Worm (Caenorhabditis elegans): ENCODE measurements around the gene ceh-31.

The ceh-31 gene

DNA sequence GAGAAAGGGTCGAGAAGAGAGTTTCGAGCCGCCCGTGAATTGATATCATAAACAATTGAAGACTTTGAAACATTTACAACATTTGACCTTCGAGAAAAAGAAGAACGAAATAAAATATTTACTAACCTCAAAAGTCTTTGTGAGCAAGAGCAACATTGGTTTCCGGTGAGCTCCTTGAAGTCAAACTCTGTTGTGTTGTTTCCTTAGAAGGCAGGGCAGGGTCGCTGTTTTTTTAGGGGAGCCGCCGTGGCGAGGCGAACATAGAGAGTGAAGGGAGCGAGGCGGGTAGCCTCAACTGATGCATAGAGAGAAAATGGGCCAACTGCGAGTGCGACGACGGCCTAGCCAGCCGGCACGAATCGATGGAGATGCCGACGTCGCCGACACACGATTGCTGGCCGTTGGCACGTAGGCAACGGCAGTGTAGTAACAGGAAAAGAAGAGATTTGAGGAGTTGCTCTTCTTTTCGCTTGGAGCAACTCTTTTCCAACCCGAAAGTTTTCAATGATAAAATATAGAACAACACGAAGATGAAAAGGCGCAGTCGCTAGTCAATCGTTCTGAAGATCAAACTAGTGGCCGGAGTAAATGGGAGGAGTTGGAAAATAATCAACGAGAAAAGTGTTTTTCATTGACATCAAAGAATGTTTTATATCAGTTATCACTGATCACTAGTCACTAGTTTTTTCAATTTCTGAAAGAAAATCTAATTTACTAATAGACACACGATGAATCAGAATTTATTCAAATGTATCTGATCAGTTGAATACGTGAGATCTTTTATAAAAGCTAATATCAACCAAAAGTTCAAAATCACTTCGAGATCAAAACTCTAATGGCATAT, 46.0 kb upstream of the ceh-31 start, which contains the start of gene mai-1 (continued):
- TF ChIP-seq R02D3.7 (tag; optimal IDR thresholded peaks at IDR 0.05) (no peak), daf-8 (GFP tag; IDR thresholded peaks at IDR 0.05) (no peak), nhr-41 (GFP tag; IDR thresholded peaks at IDR 0.05) (no peak), daf-12 (tag; optimal IDR thresholded peaks at IDR 0.05) (no peak), T20F7.1 (GFP tag; optimal IDR thresholded peaks at IDR 0.05) (no peak), nhr-111 (GFP tag; optimal IDR thresholded peaks at IDR 0.05) (no peak), duxl-1 (tag; optimal IDR thresholded peaks at IDR 0.05; ENCODE audit: poor library complexity) (no peak), hlh-30 (tag; optimal IDR thresholded peaks at IDR 0.05; ENCODE audit: insufficient read depth) (no peak), Y48G9A.11 (GFP tag; IDR thresholded peaks at IDR 0.05) (peak; percentile 45; the same call in 1 of the 2 replicates), daf-16 (GFP tag; optimal IDR thresholded peaks at IDR 0.05) (peak in 1 of 2 experiments; percentile 0), daf-16 (tag; optimal IDR thresholded peaks at IDR 0.05) (peak; percentile 79), ZK546.5 (tag; optimal IDR thresholded peaks at IDR 0.05) (no peak), attf-4 (tag; optimal IDR thresholded peaks at IDR 0.05) (no peak), tra-1 (GFP tag; IDR thresholded peaks at IDR 0.05) (no peak), ctbp-1 (GFP tag; IDR thresholded peaks at IDR 0.05) (peak; percentile 78), nhr-77 (tag; optimal IDR thresholded peaks at IDR 0.05) (no peak), nhr-237 (tag; optimal IDR thresholded peaks at IDR 0.05) (no peak), jun-1 (tag; optimal IDR thresholded peaks at IDR 0.05) (no peak), mxl-3 (GFP tag; optimal IDR thresholded peaks at IDR 0.05) (no peak), mes-2 (tag; optimal IDR thresholded peaks at IDR 0.05; ENCODE audit: poor library complexity, severe bottlenecking) (no peak), lir-3 (tag; optimal IDR thresholded peaks at IDR 0.05) (no peak), nhr-11 (tag; optimal IDR thresholded peaks at IDR 0.05) (peak; percentile 5), lim-7 (GFP tag; IDR thresholded peaks at IDR 0.05) (0 out of 2 replicates have a peak, but pooled peaks have one; percentile 23), pha-4 (GFP tag; IDR thresholded peaks at IDR 0.05) (no peak), pha-4 (tag; optimal IDR thresholded peaks at IDR 0.05) (no peak), hmg-1.1 (GFP tag; IDR thresholded peaks at IDR 0.05) (peak; percentile 88), sdz-12 (GFP tag; optimal IDR thresholded peaks at IDR 0.05) (peak; percentile 33), aha-1 (tag) (peak; percentile 100), set-16 (GFP tag; IDR thresholded peaks at IDR 0.05) (peak; percentile 89), mxl-2 (GFP tag; conservative IDR thresholded peaks at IDR 0.05) (no peak), egl-27 (tag; optimal IDR thresholded peaks at IDR 0.05) (no peak), madf-9 (GFP tag; conservative IDR thresholded peaks at IDR 0.05) (peak; percentile 59; the same call in 1 of the 2 replicates), nhr-28 (tag; optimal IDR thresholded peaks at IDR 0.05) (peak; percentile 7), spr-3 (GFP tag; optimal IDR thresholded peaks at IDR 0.05) (peak; percentile 37), ceh-20 (GFP tag; IDR thresholded peaks at IDR 0.05) (peak; percentile 55; the same call in 1 of the 2 replicates), fkh-10 (GFP tag; optimal IDR thresholded peaks at IDR 0.05) (peak; percentile 42), cey-2 (tag; optimal IDR thresholded peaks at IDR 0.05; ENCODE audit: borderline replicate concordance, insufficient read depth) (no peak), ama-1 (optimal IDR thresholded peaks at IDR 0.05) (peak; percentile 62), zfp-2 (tag; optimal IDR thresholded peaks at IDR 0.05) (no peak), zip-11 (GFP tag; IDR thresholded peaks at IDR 0.05) (no peak), F10B5.3 (tag; optimal IDR thresholded peaks at IDR 0.05) (no peak), nhr-6 (tag; optimal IDR thresholded peaks at IDR 0.05) (no peak), dpl-1 (GFP tag; optimal IDR thresholded peaks at IDR 0.05) (no peak), zip-2 (tag; optimal IDR thresholded peaks at IDR 0.05) (no peak), mdl-1 (tag; optimal IDR thresholded peaks at IDR 0.05) (peak in 1 of 2 experiments; percentile 10), dmd-6 (GFP tag; IDR thresholded peaks at IDR 0.05) (no peak; the same call in none of the 2 replicates), nhr-102 (tag; optimal IDR thresholded peaks at IDR 0.05) (no peak), ztf-7 (tag; optimal IDR thresholded peaks at IDR 0.05) (no peak), nhr-25 (tag; optimal IDR thresholded peaks at IDR 0.05; ENCODE audit: borderline replicate concordance, insufficient read depth) (no peak), aly-2 (tag; optimal IDR thresholded peaks at IDR 0.05) (no peak)
